Worm (Caenorhabditis elegans): Measurements from ENCODE around the gene srw-69.

- TF ChIP-seq him-1 (tag; optimal IDR thresholded peaks at IDR 0.05) (no peak), dao-5 (tag; optimal IDR thresholded peaks at IDR 0.05) (no peak), W03F9.2 (tag; optimal IDR thresholded peaks at IDR 0.05) (no peak)
These were observed 49.4 kb downstream of the srw-69 start, which contains the start of gene srsx-24 for ce11 chrV:7379384-7379783.
